Fruit fly (Drosophila melanogaster): ENCODE data around the gene chm.

The chm gene

DNA sequence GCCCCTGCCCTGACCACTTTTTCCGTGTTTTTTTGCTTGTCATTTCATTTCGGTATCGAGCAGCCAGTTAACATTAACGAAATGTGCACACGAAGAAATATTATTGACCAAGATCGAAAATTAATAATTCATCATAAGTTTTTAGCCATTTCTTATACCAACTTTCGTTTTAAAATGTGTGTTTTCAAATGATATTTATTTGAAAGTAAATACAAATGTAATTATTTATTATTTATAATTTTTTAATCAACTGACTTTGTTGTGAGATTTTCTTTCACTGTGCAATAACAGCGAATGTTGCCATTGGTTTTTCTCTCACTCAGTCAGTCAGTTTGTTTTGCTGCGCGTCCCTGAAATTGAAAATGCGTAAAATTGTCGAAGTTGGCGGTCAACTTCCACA, 16.4 kb upstream of the chm start (continued):
- TF ChIP-seq ci (GFP tag; IDR thresholded peaks at IDR 0.05) (0 out of 3 replicates have a peak, but pooled peaks have one; percentile 41), CG3995 (GFP tag; optimal IDR thresholded peaks at IDR 0.05) (no peak), Sry-β (GFP tag; optimal IDR thresholded peaks at IDR 0.05) (no peak), CG31441 (GFP tag; IDR thresholded peaks at IDR 0.05) (peak; percentile 77), CG2202 (tag; optimal IDR thresholded peaks at IDR 0.05) (no peak), Ets65A (GFP tag) (no peak), CG6254 (GFP tag; optimal IDR thresholded peaks at IDR 0.05) (no peak), ken (GFP tag; IDR thresholded peaks at IDR 0.05) (peak; percentile 9; the same call in 1 of the 3 replicates), Xbp1 (GFP tag; optimal IDR thresholded peaks at IDR 0.05) (peak; percentile 48), Sox102F (GFP tag; optimal IDR thresholded peaks at IDR 0.05) (peak; percentile 86), CG15269 (tag; optimal IDR thresholded peaks at IDR 0.05) (peak; percentile 78), Dp (GFP tag; optimal IDR thresholded peaks at IDR 0.05) (no peak), jing (GFP tag; optimal IDR thresholded peaks at IDR 0.05) (no peak), CG10147 (GFP tag; optimal IDR thresholded peaks at IDR 0.05) (peak; percentile 60), klu (GFP tag; IDR thresholded peaks at IDR 0.05) (peak; percentile 44; the same call in 1 of the 2 replicates), Asciz (GFP tag; optimal IDR thresholded peaks at IDR 0.05) (peak; percentile 46), Dfd (GFP tag; optimal IDR thresholded peaks at IDR 0.05) (no peak), nom (GFP tag; optimal IDR thresholded peaks at IDR 0.05) (no peak), CG17385 (GFP tag; optimal IDR thresholded peaks at IDR 0.05) (peak; percentile 50), Blimp-1 (GFP tag; optimal IDR thresholded peaks at IDR 0.05) (peak; percentile 50), gem (tag; optimal IDR thresholded peaks at IDR 0.05) (peak; percentile 84), ap (GFP tag; IDR thresholded peaks at IDR 0.05) (peak; percentile 5; the same call in 1 of the 2 replicates), ems (GFP tag; optimal IDR thresholded peaks at IDR 0.05) (no peak), lola (GFP tag; optimal IDR thresholded peaks at IDR 0.05) (no peak), Eip74EF (GFP tag; optimal IDR thresholded peaks at IDR 0.05) (peak in 1 of 2 experiments; percentile 70), CG34376 (GFP tag; optimal IDR thresholded peaks at IDR 0.05) (no peak), esg (GFP tag; conservative IDR thresholded peaks at IDR 0.05) (0 out of 2 replicates have a peak, but pooled peaks have one; percentile 33), CG32767 (GFP tag; IDR thresholded peaks at IDR 0.05) (0 out of 2 replicates have a peak, but pooled peaks have one; percentile 34), CG1024 (GFP tag; IDR thresholded peaks at IDR 0.05) (peak; percentile 15; the same call in 1 of the 2 replicates), CG11456 (GFP tag; IDR thresholded peaks at IDR 0.05) (no peak), CG17186 (GFP tag; optimal IDR thresholded peaks at IDR 0.05) (no peak), B-H2 (GFP tag; optimal IDR thresholded peaks at IDR 0.05) (no peak), tap (tag; optimal IDR thresholded peaks at IDR 0.05) (peak; percentile 63), stc (GFP tag; IDR thresholded peaks at IDR 0.05) (0 out of 2 replicates have a peak, but pooled peaks have one; percentile 33), slbo (GFP tag; IDR thresholded peaks at IDR 0.05) (peak; percentile 51), CG30020 (tag; optimal IDR thresholded peaks at IDR 0.05) (no peak), eyg (GFP tag; optimal IDR thresholded peaks at IDR 0.05) (no peak), Max (GFP tag; optimal IDR thresholded peaks at IDR 0.05) (peak; percentile 12), H2.0 (GFP tag; IDR thresholded peaks at IDR 0.05) (peak; percentile 33; the same call in 1 of the 2 replicates), CG32772 (GFP tag; IDR thresholded peaks at IDR 0.05) (no peak), E2f2 (GFP tag; IDR thresholded peaks at IDR 0.05) (peak; percentile 33; the same call in 1 of the 2 replicates), sisA (GFP tag; IDR thresholded peaks at IDR 0.05) (peak; percentile 52; the same call in 1 of the 2 replicates), CG2678 (tag; optimal IDR thresholded peaks at IDR 0.05) (peak; percentile 79), Scr (GFP tag; IDR thresholded peaks at IDR 0.05; ENCODE audit: partially characterized antibody) (no peak), gce (GFP tag; IDR thresholded peaks at IDR 0.05) (no peak), run (tag; optimal IDR thresholded peaks at IDR 0.05) (peak; percentile 29), Fer1 (GFP tag; optimal IDR thresholded peaks at IDR 0.05) (peak; percentile 69), Nf-YC (tag; optimal IDR thresholded peaks at IDR 0.05) (peak; percentile 35), Optix (GFP tag; IDR thresholded peaks at IDR 0.05) (no peak), eve (GFP tag; optimal IDR thresholded peaks at IDR 0.05) (peak in 1 of 2 experiments; percentile 42)

All from whole organism, embryonic.